Worm (Caenorhabditis elegans) whole organism, L3 larva: ENCODE results near the gene D1054.10.

Experiments
- R02D3.7 ChIP-seq: fragments of 150-350 bp; optimal IDR thresholded peaks from 2 replicates; lab custom pipeline; 2014; ENCODE audit warnings: missing biosample characterization, missing genetic modification characterization
- ZK546.5 ChIP-seq: sonication (generic microtip); optimal IDR thresholded peaks from 2 replicates; lab custom pipeline; 2017; ENCODE audit warnings: missing biosample characterization, missing genetic modification characterization
- ama-1 ChIP-seq: fragments of 150-350 bp; optimal IDR thresholded peaks from 2 replicates; lab custom pipeline; 2018
- ceh-82 ChIP-seq: fragments of 150-350 bp; optimal IDR thresholded peaks from 2 replicates; lab custom pipeline; 2014; ENCODE audit warnings: missing biosample characterization, missing genetic modification characterization
- lin-39 ChIP-seq: fragments of 150-350 bp; optimal IDR thresholded peaks from 2 replicates; lab custom pipeline; 2018; ENCODE audit warnings: missing biosample characterization, missing genetic modification reagents, missing genetic modification characterization
- lsy-12 ChIP-seq: sonication (generic microtip); optimal IDR thresholded peaks from 2 replicates; lab custom pipeline; 2016; ENCODE audit warnings: mild to moderate bottlenecking, missing genetic modification characterization, missing compliant biosample characterization
- mdl-1 ChIP-seq: fragments of 150-350 bp; optimal IDR thresholded peaks from 2 replicates; lab custom pipeline; 2014; ENCODE audit warnings: missing biosample characterization, missing genetic modification characterization
- nhr-237 ChIP-seq: fragments of 150-350 bp; optimal IDR thresholded peaks from 2 replicates; lab custom pipeline; 2014; ENCODE audit warnings: missing biosample characterization, missing genetic modification characterization
- skn-1 ChIP-seq: fragments of 150-350 bp; optimal IDR thresholded peaks from 2 replicates; lab custom pipeline; 2014; ENCODE audit warnings: missing biosample characterization, missing genetic modification characterization
- unc-39 ChIP-seq: sonication (generic microtip); optimal IDR thresholded peaks from 4 replicates; lab custom pipeline; 2017; ENCODE audit warnings: missing biosample characterization, missing genetic modification characterization
- unc-62 ChIP-seq: fragments of 150-350 bp; sonication (generic microtip); optimal IDR thresholded peaks from 4 replicates; lab custom pipeline; 2014; ENCODE audit warnings: missing biosample characterization, missing genetic modification reagents, missing genetic modification characterization
- ztf-11 ChIP-seq: fragments of 150-350 bp; optimal IDR thresholded peaks from 2 replicates; lab custom pipeline; 2014; ENCODE audit warnings: missing biosample characterization, missing genetic modification characterization

DNA sequence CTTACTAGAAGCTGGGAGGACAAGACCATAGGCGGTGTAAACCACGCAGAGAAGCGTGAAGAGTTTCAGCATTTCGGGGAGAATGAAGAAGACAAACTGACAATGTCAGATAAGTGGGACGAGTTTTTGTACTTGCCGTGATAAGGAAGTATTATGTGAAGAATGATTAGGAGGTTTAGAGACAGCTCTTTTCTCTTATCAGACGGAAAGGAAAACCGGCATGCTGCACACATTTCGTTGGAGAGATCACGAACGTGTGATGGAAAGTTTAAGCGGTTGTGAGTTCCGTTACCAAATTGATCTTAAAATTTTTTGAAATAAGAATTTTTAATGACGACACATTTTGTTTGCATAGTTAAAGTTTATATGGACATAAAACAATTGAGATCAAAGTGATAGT is 42.0 kb downstream of the D1054.10 start, which contains the start of gene F28H7.3:
- TF ChIP-seq R02D3.7 (tag; lab: Kevin White, UChicago) (no peak), ama-1 (lab: Kevin White, UChicago) (no peak), unc-39 (tag; lab: Kevin White, UChicago) (no peak), skn-1 (tag; lab: Kevin White, UChicago) (no peak), ZK546.5 (tag; lab: Kevin White, UChicago) (no peak), ztf-11 (tag; lab: Kevin White, UChicago) (no peak), nhr-237 (tag; lab: Kevin White, UChicago) (no peak), lin-39 (tag; lab: Kevin White, UChicago) (no peak), unc-62 (no peak), mdl-1 (tag; lab: Kevin White, UChicago) (no peak), ceh-82 (no peak), lsy-12 (tag; lab: Kevin White, UChicago) (no peak)
